Worm (Caenorhabditis elegans) whole organism, L1 larva: ENCODE data around the gene C49G7.10.

Source experiments
- C04F5.9 ChIP-seq: sonication (generic microtip); optimal IDR thresholded peaks from 2 replicates; lab custom pipeline; 2016; ENCODE audit warnings: missing genetic modification characterization, missing compliant biosample characterization
- C16A3.4 ChIP-seq: fragments of 150-350 bp; optimal IDR thresholded peaks from 2 replicates; lab custom pipeline; 2014; ENCODE audit warnings: missing biosample characterization, missing genetic modification characterization
- C34B4.2 ChIP-seq: sonication (generic microtip); optimal IDR thresholded peaks from 2 replicates; lab custom pipeline; 2017; ENCODE audit warnings: mild to moderate bottlenecking, missing genetic modification characterization, missing compliant biosample characterization
- Y116A8C.19 ChIP-seq: sonication (generic microtip); optimal IDR thresholded peaks from 2 replicates; lab custom pipeline; 2016; ENCODE audit warnings: missing compliant biosample characterization, missing genetic modification characterization, borderline replicate concordance
- ama-1 ChIP-seq: fragments of 150-350 bp; optimal IDR thresholded peaks from 2 replicates; lab custom pipeline; 2014
- blmp-1 ChIP-seq: fragments of 150-350 bp; optimal IDR thresholded peaks from 2 replicates; lab custom pipeline; 2014; ENCODE audit warnings: missing biosample characterization, missing genetic modification characterization
- ceh-82 ChIP-seq, 3 experiments: fragments of 150-350 bp in 1 of 3; sonication (generic microtip) in 2 of 3; optimal IDR thresholded peaks; 2 replicates each; lab custom pipeline; 2014 to 2017; ENCODE audit warnings: missing biosample characterization in 3 of 3, missing genetic modification characterization in 3 of 3
- ceh-90 ChIP-seq: sonication (generic microtip); optimal IDR thresholded peaks from 2 replicates; lab custom pipeline; 2016; ENCODE audit warnings: missing genetic modification characterization, missing compliant biosample characterization
- dpl-1 ChIP-seq, 3 experiments: fragments of 150-350 bp in 2 of 3; sonication (generic microtip) in 1 of 3; optimal IDR thresholded peaks; 2 replicates each; lab custom pipeline; 2014 to 2017; ENCODE audit warnings: missing biosample characterization in 3 of 3, missing genetic modification characterization in 3 of 3, missing genetic modification reagents in 3 of 3
- dsc-1 ChIP-seq: sonication (generic microtip); optimal IDR thresholded peaks from 2 replicates; lab custom pipeline; 2016; ENCODE audit warnings: mild to moderate bottlenecking, missing genetic modification characterization, missing compliant biosample characterization
- efl-1 ChIP-seq, 4 experiments: fragments of 150-350 bp; optimal IDR thresholded peaks in 3 of 4; peaks in 1 of 4; 1 replicate in 1 of 4; 2 replicates in 3 of 4; lab custom pipeline; 2014; ENCODE audit warnings: missing biosample characterization in 2 of 4, missing genetic modification characterization in 2 of 4, missing genetic modification reagents in 2 of 4
- egl-13 ChIP-seq: sonication (generic microtip); optimal IDR thresholded peaks from 2 replicates; lab custom pipeline; 2016; ENCODE audit warnings: missing genotype, missing genetic modification reagents, missing genetic modification characterization, missing compliant biosample characterization
- egl-27 ChIP-seq, 2 experiments: fragments of 150-350 bp in 1 of 2; sonication (generic microtip); optimal IDR thresholded peaks; 3 replicates each; lab custom pipeline; 2017 to 2018; ENCODE audit warnings: missing biosample characterization in 2 of 2, missing genetic modification characterization in 2 of 2, missing genetic modification reagents in 2 of 2
- elt-3 ChIP-seq, 6 experiments: fragments of 150-350 bp in 1 of 6; sonication (generic microtip); optimal IDR thresholded peaks; 2 replicates each; lab custom pipeline; 2017 to 2018; ENCODE audit warnings: missing biosample characterization in 6 of 6, missing genetic modification characterization in 6 of 6, inconsistent platforms in 1 of 6
- fkh-4 ChIP-seq: sonication (generic microtip); optimal IDR thresholded peaks from 2 replicates; lab custom pipeline; 2016; ENCODE audit warnings: missing compliant biosample characterization, missing genetic modification characterization, borderline replicate concordance
- fkh-8 ChIP-seq: sonication (generic microtip); optimal IDR thresholded peaks from 2 replicates; lab custom pipeline; 2016; ENCODE audit warnings: mild to moderate bottlenecking, missing genetic modification characterization, missing compliant biosample characterization
- grh-1 ChIP-seq: fragments of 200-800 bp; sonication (Bioruptor generic); IDR thresholded peaks from 2 replicates; pipeline ENCODE4 v1.3.6; 2022; ENCODE audit warnings: missing genetic modification reagents, missing genetic modification characterization, missing compliant biosample characterization
- hlh-17 ChIP-seq: fragments of 200-800 bp; sonication (Bioruptor generic); optimal IDR thresholded peaks from 2 replicates; lab custom pipeline; 2018; ENCODE audit warnings: missing genetic modification characterization, mild to moderate bottlenecking, missing compliant biosample characterization, moderate library complexity, borderline replicate concordance
- jun-1 ChIP-seq: fragments of 150-350 bp; optimal IDR thresholded peaks from 2 replicates; lab custom pipeline; 2014; ENCODE audit warnings: missing biosample characterization, missing genetic modification reagents, missing genetic modification characterization
- lin-15B ChIP-seq: fragments of 150-350 bp; sonication (generic microtip); optimal IDR thresholded peaks from 3 replicates; lab custom pipeline; 2014; ENCODE audit warnings: missing biosample characterization, missing genetic modification characterization
- lin-35 ChIP-seq, 2 experiments: fragments of 150-350 bp; optimal IDR thresholded peaks; 2 replicates each; lab custom pipeline; 2014; ENCODE audit warnings: missing biosample characterization in 2 of 2, missing genetic modification characterization in 2 of 2, missing genetic modification reagents in 2 of 2
- mef-2 ChIP-seq: fragments of 150-350 bp; optimal IDR thresholded peaks from 2 replicates; lab custom pipeline; 2014; ENCODE audit warnings: missing biosample characterization, missing genetic modification characterization
- nhr-12 ChIP-seq: sonication (generic microtip); optimal IDR thresholded peaks from 2 replicates; lab custom pipeline; 2017; ENCODE audit warnings: missing biosample characterization, missing genetic modification characterization
- nhr-19 ChIP-seq: fragments of 200-800 bp; sonication (Bioruptor generic); conservative IDR thresholded peaks from 2 replicates; pipeline ENCODE4 v1.3.6; 2022; ENCODE audit warnings: missing genetic modification characterization, missing compliant biosample characterization
- nhr-20 ChIP-seq: sonication (generic microtip); optimal IDR thresholded peaks from 2 replicates; lab custom pipeline; 2016; ENCODE audit warnings: mild to moderate bottlenecking, missing genetic modification characterization, missing compliant biosample characterization
- nhr-28 ChIP-seq: fragments of 150-350 bp; optimal IDR thresholded peaks from 2 replicates; lab custom pipeline; 2014; ENCODE audit warnings: missing biosample characterization, missing genetic modification characterization
- nhr-71 ChIP-seq: sonication (generic microtip); optimal IDR thresholded peaks from 2 replicates; lab custom pipeline; 2016; ENCODE audit warnings: mild to moderate bottlenecking, missing genetic modification characterization, moderate library complexity, missing compliant biosample characterization
- nhr-76 ChIP-seq: sonication (generic microtip); optimal IDR thresholded peaks from 2 replicates; lab custom pipeline; 2017; ENCODE audit warnings: missing biosample characterization, missing genetic modification characterization
- nhr-77 ChIP-seq: fragments of 150-350 bp; optimal IDR thresholded peaks from 2 replicates; lab custom pipeline; 2014; ENCODE audit warnings: missing biosample characterization, missing genetic modification characterization
- nhr-85 ChIP-seq: sonication (generic microtip); peaks from one replicate; lab custom pipeline; 2016; ENCODE audit warnings: missing genetic modification characterization, inconsistent platforms, missing compliant biosample characterization
- nhr-90 ChIP-seq: sonication (generic microtip); optimal IDR thresholded peaks from 2 replicates; lab custom pipeline; 2016; ENCODE audit warnings: mild to moderate bottlenecking, missing genetic modification characterization, missing compliant biosample characterization; ENCODE audit not compliant: poor library complexity
- pax-3 ChIP-seq: fragments of 200-800 bp; sonication (Bioruptor generic); optimal IDR thresholded peaks from 2 replicates; lab custom pipeline; 2018; ENCODE audit warnings: mild to moderate bottlenecking, missing genetic modification characterization, moderate library complexity, missing compliant biosample characterization
- sup-37 ChIP-seq: fragments of 200-800 bp; sonication (Bioruptor generic); optimal IDR thresholded peaks from 2 replicates; lab custom pipeline; 2018; ENCODE audit warnings: mild to moderate bottlenecking, missing genetic modification characterization, missing compliant biosample characterization
- swsn-7 ChIP-seq: sonication (generic microtip); optimal IDR thresholded peaks from 2 replicates; lab custom pipeline; 2016; ENCODE audit warnings: missing genetic modification characterization, missing compliant biosample characterization
- tbx-2 ChIP-seq: sonication (generic microtip); optimal IDR thresholded peaks from 2 replicates; lab custom pipeline; 2016; ENCODE audit warnings: missing genetic modification characterization, missing compliant biosample characterization
- unc-130 ChIP-seq: fragments of 150-350 bp; optimal IDR thresholded peaks from 2 replicates; lab custom pipeline; 2017; ENCODE audit warnings: missing biosample characterization, missing genetic modification characterization, inconsistent platforms
- unc-62 ChIP-seq: fragments of 150-350 bp; optimal IDR thresholded peaks from 2 replicates; lab custom pipeline; 2014; ENCODE audit warnings: missing biosample characterization, missing genetic modification reagents, missing genetic modification characterization
- unc-98 ChIP-seq: fragments of 200-800 bp; sonication (Bioruptor generic); IDR thresholded peaks from 2 replicates; pipeline ENCODE4 v1.3.6; 2022; ENCODE audit warnings: missing genetic modification characterization, missing compliant biosample characterization
- vab-15 ChIP-seq: sonication (generic microtip); optimal IDR thresholded peaks from 2 replicates; lab custom pipeline; 2017; ENCODE audit warnings: missing genotype, mild to moderate bottlenecking, missing genetic modification characterization, missing compliant biosample characterization
- zag-1 ChIP-seq: fragments of 150-350 bp; optimal IDR thresholded peaks from 2 replicates; lab custom pipeline; 2014; ENCODE audit warnings: missing biosample characterization, missing genetic modification characterization
- zip-4 ChIP-seq: fragments of 200-800 bp; sonication (Bioruptor generic); optimal IDR thresholded peaks from 2 replicates; lab custom pipeline; 2018; ENCODE audit warnings: mild to moderate bottlenecking, missing genetic modification characterization, moderate library complexity, missing compliant biosample characterization
- ztf-11 ChIP-seq, 2 experiments: sonication (generic microtip); optimal IDR thresholded peaks; 2 replicates each; lab custom pipeline; 2016 to 2017; ENCODE audit warnings: missing genetic modification characterization in 2 of 2, missing biosample characterization in 1 of 2, missing compliant biosample characterization in 1 of 2
- ztf-4 ChIP-seq: fragments of 150-350 bp; optimal IDR thresholded peaks from 2 replicates; lab custom pipeline; 2014; ENCODE audit warnings: missing biosample characterization, missing genetic modification characterization

C49G7.10 gene

DNA sequence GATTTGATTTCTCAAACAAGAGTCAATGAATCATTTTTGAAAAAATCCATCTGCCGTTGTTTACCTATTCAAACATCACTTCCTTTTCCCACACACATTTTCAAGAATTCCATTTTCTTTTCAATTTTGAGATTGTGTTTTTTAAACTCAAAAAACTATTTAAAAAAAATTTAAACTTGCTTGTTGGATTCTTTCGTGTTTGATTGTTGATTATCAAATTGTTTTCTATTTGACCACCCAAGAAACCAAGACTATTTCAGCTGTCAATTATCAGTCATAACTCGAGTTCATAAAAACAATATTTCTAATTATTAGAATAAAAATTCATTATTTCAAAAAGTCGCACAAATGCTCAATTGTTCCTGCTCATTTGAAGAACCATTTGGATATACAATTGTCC is 36.6 kb downstream of the C49G7.10 start, which contains the start of gene srh-8:
srh-8 (plus strand) TSS at position 301 of the 400 bp plus-strand sequence.
- no peak for TF ChIP-seq dsc-1 (tag; lab: Kevin White, UChicago)
- no peak for TF ChIP-seq tbx-2 (tag; lab: Kevin White, UChicago)
- no peak for TF ChIP-seq C16A3.4 (tag; lab: Kevin White, UChicago)
- no peak for TF ChIP-seq fkh-8 (tag; lab: Kevin White, UChicago)
- TF ChIP-seq ztf-4 (tag; lab: Kevin White, UChicago) = no peak
- no peak for TF ChIP-seq nhr-77 (tag; lab: Kevin White, UChicago)
- TF ChIP-seq, all 84 proteins: peak for 0

DNA sequence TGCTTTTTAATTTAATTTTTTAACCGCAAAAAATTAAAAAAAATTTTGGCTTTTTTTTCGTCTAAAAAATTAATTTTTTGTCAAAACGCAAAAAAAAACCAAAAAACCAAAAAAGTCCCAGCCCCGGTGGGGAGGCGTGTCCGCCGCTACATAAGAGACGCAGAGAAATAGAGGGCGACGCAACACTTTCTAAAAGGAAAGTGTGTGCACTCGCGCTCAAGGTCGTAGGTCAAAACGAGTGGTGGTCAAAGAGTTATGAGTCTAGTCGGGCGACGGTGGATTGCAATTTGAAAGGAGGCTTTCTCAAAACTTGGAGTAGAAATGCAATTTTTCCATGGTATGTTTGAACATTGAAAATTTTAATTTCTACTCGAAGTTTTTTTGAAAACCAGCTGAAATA is 37.2 kb downstream of the C49G7.10 start:
- TF ChIP-seq dpl-1 (GFP tag; optimal IDR thresholded peaks at IDR 0.05; lab: Kevin White, UChicago) = no peak
- peak; percentile 63 for TF ChIP-seq blmp-1
- TF ChIP-seq nhr-12 (tag; lab: Kevin White, UChicago) = no peak
- no peak for TF ChIP-seq C04F5.9 (tag; lab: Kevin White, UChicago)
- no peak for TF ChIP-seq swsn-7 (tag; lab: Kevin White, UChicago)
- TF ChIP-seq ceh-90 (tag; lab: Kevin White, UChicago) = no peak
- no peak for TF ChIP-seq nhr-76
- no peak for TF ChIP-seq hlh-17 (GFP tag; lab: Kevin White, UChicago)

DNA sequence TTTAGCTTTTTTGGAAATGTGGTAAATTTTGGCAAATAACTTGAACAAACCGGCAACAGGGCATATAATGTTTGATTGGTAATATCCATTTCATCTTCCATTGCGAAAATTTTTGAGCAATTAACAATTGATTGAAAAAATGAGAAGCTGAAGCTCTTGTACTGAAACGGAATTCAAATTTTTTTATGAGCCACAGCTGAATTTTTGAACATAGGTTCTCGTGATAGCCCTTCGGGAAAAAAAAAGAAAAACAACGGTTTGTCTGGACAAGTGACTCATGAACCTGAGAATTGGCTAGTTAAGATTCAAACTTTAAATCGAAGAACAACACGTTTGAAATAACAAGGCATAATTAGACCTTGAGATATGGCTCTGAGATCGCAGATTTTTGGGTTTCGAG is 46.0 kb downstream of the C49G7.10 start, which contains the start of gene srx-62:
srx-62 (minus strand) TSS at position 101 of the 400 bp plus-strand sequence.
- TF ChIP-seq dsc-1 (tag; lab: Kevin White, UChicago) = no peak
- no peak for TF ChIP-seq nhr-85 (tag; lab: Kevin White, UChicago)
- no peak for TF ChIP-seq ztf-11 (tag; optimal IDR thresholded peaks at IDR 0.05; lab: Kevin White, UChicago)
- TF ChIP-seq zag-1 = no peak
- TF ChIP-seq unc-98 = no peak
- TF ChIP-seq lin-15B (tag; lab: Kevin White, UChicago) = no peak
- TF ChIP-seq zip-4 (GFP tag; lab: Kevin White, UChicago) = no peak
- TF ChIP-seq mef-2 (tag; lab: Kevin White, UChicago) = no peak

DNA sequence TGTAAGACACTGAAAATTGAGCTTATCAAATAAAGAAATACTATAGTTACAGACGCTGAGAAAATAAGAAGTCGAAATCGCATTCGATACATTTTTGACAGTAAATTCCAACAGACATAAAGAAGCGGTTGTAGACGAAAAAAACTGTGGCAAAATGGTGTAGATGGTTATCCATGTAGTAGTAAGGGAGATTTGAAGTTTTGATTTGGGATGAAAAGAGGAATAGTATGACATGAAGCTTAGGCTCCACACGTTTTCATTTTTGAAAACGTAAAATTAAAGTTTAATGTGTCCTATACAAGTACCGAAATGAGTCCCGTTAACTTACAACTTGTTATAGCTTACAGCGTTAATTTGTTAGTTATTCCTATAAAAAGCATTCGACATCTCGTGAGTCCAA is 47.8 kb downstream of the C49G7.10 start, which contains the start of gene K09D9.9:
K09D9.9 (minus strand) TSS at position 101 of the 400 bp plus-strand sequence.
- TF ChIP-seq unc-130 (no peak), efl-1 (optimal IDR thresholded peaks at IDR 0.05; lab: Kevin White, UChicago) (no peak), efl-1 (GFP tag; optimal IDR thresholded peaks at IDR 0.05 in 1 of 2; lab: Kevin White, UChicago) (peak in 1 of 2 experiments; percentile 87), nhr-71 (tag; lab: Kevin White, UChicago) (no peak), pax-3 (tag; lab: Kevin White, UChicago) (no peak), Y116A8C.19 (tag; lab: Kevin White, UChicago) (no peak)
- TF ChIP-seq, all 84 proteins: peak for 1

DNA sequence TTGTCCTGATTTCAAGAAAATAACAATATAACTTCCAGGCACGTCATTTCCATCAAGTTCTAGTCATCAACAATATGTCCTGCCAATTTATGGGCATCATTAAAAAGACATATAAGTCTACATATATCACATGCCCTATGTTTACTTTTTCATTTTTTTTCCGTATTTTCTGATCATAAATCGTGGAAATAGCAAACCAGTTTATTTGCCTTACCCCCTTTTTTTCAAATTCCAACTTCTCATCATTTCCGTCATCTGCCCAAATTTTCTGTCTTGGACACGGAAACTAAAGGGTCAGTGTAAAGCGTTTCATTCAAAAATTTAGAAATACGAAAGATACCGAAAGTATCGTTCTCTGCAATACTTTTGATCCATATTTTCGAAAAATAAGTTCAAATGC is 49.5 kb downstream of the C49G7.10 start:
- TF ChIP-seq nhr-85 (tag; lab: Kevin White, UChicago) (peak; percentile 86), unc-62 (no peak), nhr-77 (tag; lab: Kevin White, UChicago) (no peak), elt-3 (tag; optimal IDR thresholded peaks at IDR 0.05; lab: Kevin White, UChicago) (peak in 1 of 6 experiments; percentile 37), sup-37 (no peak), grh-1 (peak; percentile 58), egl-13 (tag; lab: Kevin White, UChicago) (no peak), lin-35 (GFP tag; optimal IDR thresholded peaks at IDR 0.05; lab: Kevin White, UChicago) (peak in 1 of 2 experiments; percentile 48), efl-1 (optimal IDR thresholded peaks at IDR 0.05; lab: Kevin White, UChicago) (no peak), efl-1 (GFP tag; optimal IDR thresholded peaks at IDR 0.05 in 1 of 2; lab: Kevin White, UChicago) (peak in 1 of 2 experiments; percentile 56), fkh-4 (tag; lab: Kevin White, UChicago) (no peak), ama-1 (no peak), dpl-1 (GFP tag; optimal IDR thresholded peaks at IDR 0.05; lab: Kevin White, UChicago) (no peak), pax-3 (tag; lab: Kevin White, UChicago) (no peak), egl-27 (tag; optimal IDR thresholded peaks at IDR 0.05; lab: Kevin White, UChicago) (no peak), nhr-71 (tag; lab: Kevin White, UChicago) (peak; percentile 47), nhr-90 (tag; lab: Kevin White, UChicago) (peak; percentile 2), ztf-4 (tag; lab: Kevin White, UChicago) (no peak), vab-15 (tag; lab: Kevin White, UChicago) (no peak), hlh-17 (GFP tag; lab: Kevin White, UChicago) (no peak), nhr-20 (peak; percentile 56), nhr-28 (tag; lab: Kevin White, UChicago) (no peak), unc-98 (no peak), jun-1 (tag; lab: Kevin White, UChicago) (no peak), nhr-19 (GFP tag; lab: Robert Waterston, UW) (no peak), C34B4.2 (tag; lab: Kevin White, UChicago) (no peak), ceh-82 (tag; optimal IDR thresholded peaks at IDR 0.05; lab: Kevin White, UChicago) (no peak)
